Fruit fly (Drosophila melanogaster): ENCODE results near the gene CG15169.
A peak's percentile ranks its signal among the peaks of the same experiment; 100 is the strongest.

The CG15169 gene

dm6 chr2L:18995660-18996417 lies 5.0 kb downstream of the CG15169 start, which contains the start of gene CG10650 (continued):
- TF ChIP-seq D19A (tag; optimal IDR thresholded peaks at IDR 0.05), result no peak
- peak; percentile 73 for TF ChIP-seq sug (tag; optimal IDR thresholded peaks at IDR 0.05)
- TF ChIP-seq gfzf (GFP tag; optimal IDR thresholded peaks at IDR 0.05), result no peak
- no peak for TF ChIP-seq BEAF-32 (GFP tag; optimal IDR thresholded peaks at IDR 0.05)
- no peak for TF ChIP-seq H2.0 (GFP tag; IDR thresholded peaks at IDR 0.05)
- TF ChIP-seq Camta (GFP tag; optimal IDR thresholded peaks at IDR 0.05), result no peak
- TF ChIP-seq crc (GFP tag; optimal IDR thresholded peaks at IDR 0.05), result no peak
- no peak for TF ChIP-seq Deaf1 (tag; optimal IDR thresholded peaks at IDR 0.05)
- TF ChIP-seq otp (GFP tag; IDR thresholded peaks at IDR 0.05), result 0 out of 3 replicates have a peak, but pooled peaks have one; percentile 19
- peak; percentile 37 for TF ChIP-seq GATAe (GFP tag; conservative IDR thresholded peaks at IDR 0.05)
- TF ChIP-seq CG11695 (GFP tag; IDR thresholded peaks at IDR 0.05), result no peak
- TF ChIP-seq CG6813 (GFP tag; optimal IDR thresholded peaks at IDR 0.05), result peak; percentile 5
- peak; percentile 36 for TF ChIP-seq Hey (tag; optimal IDR thresholded peaks at IDR 0.05)

dm6 chr2L:18997148-18997547 lies 6.3 kb downstream of the CG15169 start, which contains the start of gene CG31792:
Gene CG31792, plus strand, starts transcription at chr2L:18997448.
- peak; percentile 4 for TF ChIP-seq sd (tag; optimal IDR thresholded peaks at IDR 0.05)
- TF ChIP-seq CG10565 (GFP tag; optimal IDR thresholded peaks at IDR 0.05), result no peak
- peak; percentile 48 for TF ChIP-seq exex (tag; optimal IDR thresholded peaks at IDR 0.05)
- peak; percentile 12 for TF ChIP-seq CG34376 (GFP tag; optimal IDR thresholded peaks at IDR 0.05)
- no peak for TF ChIP-seq CG8290 (GFP tag; optimal IDR thresholded peaks at IDR 0.05)
- TF ChIP-seq CG8290 (tag; optimal IDR thresholded peaks at IDR 0.05), result no peak
- no peak for TF ChIP-seq crp (GFP tag; optimal IDR thresholded peaks at IDR 0.05)
- no peak for TF ChIP-seq CG6791 (GFP tag; IDR thresholded peaks at IDR 0.05; ENCODE audit: partially characterized antibody)
- no peak for TF ChIP-seq HLH4C (GFP tag; IDR thresholded peaks at IDR 0.05; ENCODE audit: partially characterized antibody)
- no peak for TF ChIP-seq CG4730 (GFP tag; IDR thresholded peaks at IDR 0.05)
- no peak for TF ChIP-seq HmgZ (tag; optimal IDR thresholded peaks at IDR 0.05)
- TF ChIP-seq psq (GFP tag; optimal IDR thresholded peaks at IDR 0.05), result no peak
- TF ChIP-seq CG15269 (tag; optimal IDR thresholded peaks at IDR 0.05), result peak; percentile 18
- TF ChIP-seq CG2678 (tag; optimal IDR thresholded peaks at IDR 0.05), result peak; percentile 3
- TF ChIP-seq lmd (GFP tag; IDR thresholded peaks at IDR 0.05), result no peak

dm6 chr2L:19002468-19002867 lies 11.6 kb downstream of the CG15169 start:
- TF ChIP-seq CG13296 (GFP tag; optimal IDR thresholded peaks at IDR 0.05) (no peak), bcd (GFP tag; optimal IDR thresholded peaks at IDR 0.05) (no peak), CG12236 (GFP tag; optimal IDR thresholded peaks at IDR 0.05) (no peak), mirr (GFP tag; optimal IDR thresholded peaks at IDR 0.05) (peak; percentile 62), rib (GFP tag; IDR thresholded peaks at IDR 0.05) (no peak), Hmr (GFP tag; optimal IDR thresholded peaks at IDR 0.05) (no peak), insv (GFP tag; optimal IDR thresholded peaks at IDR 0.05) (no peak), exex (tag; optimal IDR thresholded peaks at IDR 0.05) (peak; percentile 66), dm (GFP tag; optimal IDR thresholded peaks at IDR 0.05) (no peak), sens (GFP tag) (no peak), chinmo (GFP tag; IDR thresholded peaks at IDR 0.05; ENCODE audit: partially characterized antibody) (no peak)

All from whole organism, embryonic.